Fruit fly (Drosophila melanogaster): Measurements from ENCODE around the gene CG13738.

The CG13738 gene

DNA sequence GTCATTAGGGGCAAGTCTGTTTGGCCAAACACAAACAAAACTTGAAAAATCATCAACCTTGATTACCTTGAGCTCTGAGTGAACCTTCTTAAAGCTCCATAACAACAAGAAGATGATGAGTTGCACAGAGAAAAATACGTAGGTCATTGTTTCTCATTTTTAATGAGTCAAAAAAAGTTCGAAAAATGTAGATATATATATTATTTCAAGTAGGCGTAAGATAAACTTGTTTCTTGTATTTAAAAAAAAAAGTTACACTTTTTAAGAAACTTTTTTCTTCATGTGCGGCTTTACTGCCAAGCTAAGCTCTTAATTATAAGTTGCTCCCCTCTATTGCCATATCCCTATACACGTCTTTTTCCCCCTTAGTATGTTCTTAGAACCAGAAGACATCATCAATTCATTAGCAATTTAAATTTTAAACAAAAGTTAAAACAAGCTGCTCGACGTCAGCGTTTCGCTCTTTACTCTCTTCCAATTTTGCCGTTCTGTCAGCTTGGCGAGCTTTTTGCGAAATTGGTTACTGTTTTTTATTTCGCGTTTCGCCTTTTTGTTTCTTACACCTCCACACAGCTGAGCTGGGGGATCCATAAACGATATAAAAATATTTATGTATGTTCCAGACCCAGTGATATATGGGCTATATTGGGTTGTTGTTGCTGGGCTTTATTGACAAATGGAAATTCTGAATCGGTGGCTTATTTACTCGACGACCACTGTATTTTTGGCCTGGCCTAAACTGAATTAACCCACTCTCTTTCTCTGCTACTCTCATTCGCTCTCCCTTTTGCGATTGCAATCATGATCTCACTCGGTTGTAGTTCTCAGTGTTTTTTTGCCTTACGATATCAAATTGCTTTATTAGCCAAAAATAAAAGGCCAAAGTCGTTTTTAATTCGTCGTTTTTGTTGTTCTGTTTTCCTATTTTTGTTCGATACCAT is 49.7 kb downstream of the CG13738 start (continued):
- TF ChIP-seq CG2889 (GFP tag; IDR thresholded peaks at IDR 0.05) (0 out of 3 replicates have a peak, but pooled peaks have one; percentile 22), exex (tag; optimal IDR thresholded peaks at IDR 0.05) (no peak), CG18764 (GFP tag; optimal IDR thresholded peaks at IDR 0.05) (peak; percentile 21), sc (optimal IDR thresholded peaks at IDR 0.05) (no peak), sc (GFP tag; optimal IDR thresholded peaks at IDR 0.05) (no peak), HHEX (GFP tag; optimal IDR thresholded peaks at IDR 0.05) (peak; percentile 29), fd64A (GFP tag; optimal IDR thresholded peaks at IDR 0.05) (no peak), NFAT (GFP tag; IDR thresholded peaks at IDR 0.05) (peak; percentile 70; the same call in 1 of the 2 replicates), CG17802 (tag; optimal IDR thresholded peaks at IDR 0.05) (no peak), CG10543 (GFP tag; optimal IDR thresholded peaks at IDR 0.05) (no peak), CG16779 (GFP tag; IDR thresholded peaks at IDR 0.05) (0 out of 2 replicates have a peak, but pooled peaks have one; percentile 60), rib (GFP tag; IDR thresholded peaks at IDR 0.05) (peak; percentile 77), CG9727 (GFP tag; optimal IDR thresholded peaks at IDR 0.05) (peak; percentile 73), CG14014 (GFP tag; IDR thresholded peaks at IDR 0.05) (peak; percentile 76), Hey (tag; optimal IDR thresholded peaks at IDR 0.05) (no peak), CG32767 (GFP tag; IDR thresholded peaks at IDR 0.05) (no peak), ap (GFP tag; IDR thresholded peaks at IDR 0.05) (peak; percentile 45; the same call in 1 of the 2 replicates), crc (GFP tag; optimal IDR thresholded peaks at IDR 0.05) (no peak), CG33213 (GFP tag; optimal IDR thresholded peaks at IDR 0.05) (peak; percentile 34), CG1792 (GFP tag; optimal IDR thresholded peaks at IDR 0.05) (no peak), kni (GFP tag; optimal IDR thresholded peaks at IDR 0.05) (no peak), hb (GFP tag; IDR thresholded peaks at IDR 0.05; ENCODE audit: partially characterized antibody) (no peak), fd3F (GFP tag; optimal IDR thresholded peaks at IDR 0.05) (peak; percentile 34), CG18262 (tag; optimal IDR thresholded peaks at IDR 0.05) (peak; percentile 71), gfzf (GFP tag; optimal IDR thresholded peaks at IDR 0.05) (no peak), seq (GFP tag; IDR thresholded peaks at IDR 0.05) (peak; percentile 51; the same call in 1 of the 2 replicates), CTCF (GFP tag; optimal IDR thresholded peaks at IDR 0.05) (no peak), CG15073 (GFP tag; optimal IDR thresholded peaks at IDR 0.05) (no peak), E2f1 (GFP tag; IDR thresholded peaks at IDR 0.05) (0 out of 2 replicates have a peak, but pooled peaks have one; percentile 43), CG12769 (tag; optimal IDR thresholded peaks at IDR 0.05) (no peak), danr (GFP tag; IDR thresholded peaks at IDR 0.05) (0 out of 2 replicates have a peak, but pooled peaks have one; percentile 15), Camta (GFP tag; optimal IDR thresholded peaks at IDR 0.05) (no peak), Xbp1 (GFP tag; optimal IDR thresholded peaks at IDR 0.05) (peak; percentile 32), lmd (GFP tag; IDR thresholded peaks at IDR 0.05) (peak; percentile 79; the same call in 1 of the 2 replicates), CG1024 (GFP tag; IDR thresholded peaks at IDR 0.05) (no peak), sug (tag; optimal IDR thresholded peaks at IDR 0.05) (no peak), BEAF-32 (GFP tag; optimal IDR thresholded peaks at IDR 0.05) (no peak), CG12942 (GFP tag; optimal IDR thresholded peaks at IDR 0.05) (peak; percentile 6), chm (GFP tag; IDR thresholded peaks at IDR 0.05) (no peak; the same call in 1 of the 2 replicates), otp (GFP tag; IDR thresholded peaks at IDR 0.05) (0 out of 3 replicates have a peak, but pooled peaks have one; percentile 18), CG4617 (GFP tag; optimal IDR thresholded peaks at IDR 0.05; ENCODE audit: borderline replicate concordance) (no peak), CG3995 (GFP tag; optimal IDR thresholded peaks at IDR 0.05) (no peak), CG12659 (GFP tag; optimal IDR thresholded peaks at IDR 0.05) (peak; percentile 28), Doc2 (GFP tag; IDR thresholded peaks at IDR 0.05) (no peak), CG14441 (GFP tag; IDR thresholded peaks at IDR 0.05) (peak; percentile 69), maf-S (GFP tag; optimal IDR thresholded peaks at IDR 0.05) (peak; percentile 9), CG11560 (tag; IDR thresholded peaks at IDR 0.05) (peak; percentile 64; the same call in 2 of the 3 replicates), Drgx (GFP tag; IDR thresholded peaks at IDR 0.05) (peak; percentile 64), NfI (GFP tag; optimal IDR thresholded peaks at IDR 0.05) (peak; percentile 29)

Data from whole organism, embryonic.